Fruit fly (Drosophila melanogaster) whole organism, prepupa: ENCODE measurements around the gene CG2841.

ENCODE experiments used
- Blimp-1 ChIP-seq: fragments of 200-800 bp; sonication (Bioruptor generic); optimal IDR thresholded peaks from 3 replicates; lab custom pipeline; 2017; ENCODE audit warnings: missing biosample characterization, missing genetic modification characterization, mild to moderate bottlenecking, moderate library complexity, missing genetic modification reagents
- CG10631 ChIP-seq: fragments of 200-800 bp; sonication (Bioruptor generic); optimal IDR thresholded peaks from 2 replicates; lab custom pipeline; 2016; ENCODE audit warnings: missing biosample characterization, missing genetic modification characterization
- CG11294 ChIP-seq: fragments of 200-800 bp; sonication (Bioruptor generic); IDR thresholded peaks from 2 replicates; pipeline ENCODE4 v1.3.6; 2022; ENCODE audit warnings: missing biosample characterization, missing genetic modification characterization
- CG11762 ChIP-seq: fragments of 200-800 bp; sonication (Bioruptor generic); optimal IDR thresholded peaks from 3 replicates; lab custom pipeline; 2016; ENCODE audit warnings: missing biosample characterization, missing genetic modification characterization; ENCODE audit not compliant: insufficient read depth
- CG11902 ChIP-seq: fragments of 200-800 bp; sonication (Bioruptor generic); optimal IDR thresholded peaks from 3 replicates; lab custom pipeline; 2016; ENCODE audit warnings: missing biosample characterization, missing genetic modification characterization
- CG15336 ChIP-seq: fragments of 200-800 bp; sonication (Bioruptor generic); IDR thresholded peaks from 2 replicates; pipeline ENCODE4 v1.3.6; 2022; ENCODE audit warnings: missing biosample characterization, missing genetic modification characterization
- CG1621 ChIP-seq: fragments of 200-800 bp; sonication (Bioruptor generic); optimal IDR thresholded peaks from 3 replicates; lab custom pipeline; 2018; ENCODE audit warnings: missing biosample characterization, mild to moderate bottlenecking, missing genetic modification characterization
- CG16779 ChIP-seq: fragments of 200-800 bp; sonication (Bioruptor generic); optimal IDR thresholded peaks from 3 replicates; lab custom pipeline; 2017; ENCODE audit warnings: missing biosample characterization, mild to moderate bottlenecking, missing genetic modification characterization
- CG32006 ChIP-seq: fragments of 200-800 bp; sonication (Bioruptor generic); optimal IDR thresholded peaks from 3 replicates; lab custom pipeline; 2017; ENCODE audit warnings: missing biosample characterization, mild to moderate bottlenecking, missing genetic modification characterization
- CG34406 ChIP-seq: fragments of 200-800 bp; sonication (Bioruptor generic); optimal IDR thresholded peaks from 3 replicates; lab custom pipeline; 2016; ENCODE audit warnings: missing biosample characterization, missing genetic modification characterization
- CG3919 ChIP-seq: fragments of 200-800 bp; sonication (Bioruptor generic); optimal IDR thresholded peaks from 3 replicates; lab custom pipeline; 2016; ENCODE audit warnings: missing biosample characterization, missing genetic modification characterization
- CG4318 ChIP-seq: fragments of 200-800 bp; sonication (Bioruptor generic); optimal IDR thresholded peaks from 3 replicates; lab custom pipeline; 2017; ENCODE audit warnings: missing biosample characterization, mild to moderate bottlenecking, missing genetic modification characterization
- CG6163 ChIP-seq: fragments of 200-800 bp; sonication (Bioruptor generic); IDR thresholded peaks from 3 replicates; pipeline ENCODE4 v1.3.6; 2022; ENCODE audit warnings: missing biosample characterization, missing genetic modification characterization
- CG6808 ChIP-seq: fragments of 200-800 bp; sonication (Bioruptor generic); optimal IDR thresholded peaks from 3 replicates; lab custom pipeline; 2017; ENCODE audit warnings: missing biosample characterization, missing genetic modification characterization, mild to moderate bottlenecking, moderate library complexity, missing genetic modification reagents
- CG6854 ChIP-seq: fragments of 200-800 bp; sonication (Bioruptor generic); optimal IDR thresholded peaks from 2 replicates; lab custom pipeline; 2017; ENCODE audit warnings: missing biosample characterization, mild to moderate bottlenecking, missing genetic modification characterization
- CG7368 ChIP-seq: fragments of 200-800 bp; sonication (Bioruptor generic); optimal IDR thresholded peaks from 3 replicates; lab custom pipeline; 2016; ENCODE audit warnings: missing biosample characterization, missing genetic modification characterization
- CG8119 ChIP-seq: fragments of 200-800 bp; sonication (Bioruptor generic); IDR thresholded peaks from 3 replicates; pipeline ENCODE4 v1.3.6; 2022; ENCODE audit warnings: missing biosample characterization, missing genetic modification characterization
- CG8319 ChIP-seq: fragments of 200-800 bp; sonication (Bioruptor generic); optimal IDR thresholded peaks from 3 replicates; lab custom pipeline; 2016; ENCODE audit warnings: missing biosample characterization, missing genetic modification characterization
- CG8632 ChIP-seq: fragments of 200-800 bp; sonication (Bioruptor generic); optimal IDR thresholded peaks from 3 replicates; lab custom pipeline; 2016; ENCODE audit warnings: missing biosample characterization, missing genetic modification characterization
- CG9139 ChIP-seq: fragments of 200-800 bp; sonication (Bioruptor generic); optimal IDR thresholded peaks from 3 replicates; lab custom pipeline; 2017; ENCODE audit warnings: missing biosample characterization, mild to moderate bottlenecking, missing genetic modification characterization
- Eip78C ChIP-seq: fragments of 200-800 bp; sonication (Bioruptor generic); peaks from one replicate; lab custom pipeline; 2016; ENCODE audit warnings: missing biosample characterization, missing genetic modification characterization
- Eip93F ChIP-seq: fragments of 200-800 bp; sonication (Bioruptor generic); optimal IDR thresholded peaks from 2 replicates; lab custom pipeline; 2016; ENCODE audit warnings: missing biosample characterization, mild to moderate bottlenecking, missing genetic modification characterization
- Hr38 ChIP-seq: sonication (Bioruptor generic); optimal IDR thresholded peaks from 2 replicates; lab custom pipeline; 2016; ENCODE audit warnings: missing biosample characterization, missing genetic modification characterization
- Hr39 ChIP-seq: fragments of 200-800 bp; sonication (Bioruptor generic); optimal IDR thresholded peaks from 2 replicates; lab custom pipeline; 2016; ENCODE audit warnings: missing biosample characterization, missing genetic modification characterization
- Hr4 ChIP-seq: fragments of 200-800 bp; sonication (Bioruptor generic); optimal IDR thresholded peaks from 3 replicates; lab custom pipeline; 2016; ENCODE audit warnings: missing biosample characterization, missing genetic modification characterization
- Lpt ChIP-seq: fragments of 200-800 bp; sonication (Bioruptor generic); optimal IDR thresholded peaks from 3 replicates; lab custom pipeline; 2016; ENCODE audit warnings: missing biosample characterization, missing genetic modification characterization
- Met ChIP-seq: fragments of 200-800 bp; sonication (Bioruptor generic); optimal IDR thresholded peaks from 3 replicates; lab custom pipeline; 2016; ENCODE audit warnings: missing biosample characterization, missing genetic modification characterization
- OdsH ChIP-seq: fragments of 200-800 bp; sonication (Bioruptor generic); optimal IDR thresholded peaks from 3 replicates; lab custom pipeline; 2016; ENCODE audit warnings: missing biosample characterization, missing genetic modification characterization
- Smox ChIP-seq: fragments of 200-800 bp; sonication (Bioruptor generic); optimal IDR thresholded peaks from 3 replicates; lab custom pipeline; 2016; ENCODE audit warnings: missing biosample characterization, missing genetic modification characterization
- Sox14 ChIP-seq: fragments of 200-800 bp; sonication (Bioruptor generic); optimal IDR thresholded peaks from 3 replicates; lab custom pipeline; 2016; ENCODE audit warnings: missing biosample characterization, missing genetic modification characterization
- achi ChIP-seq: fragments of 200-800 bp; sonication (Bioruptor generic); optimal IDR thresholded peaks from 3 replicates; lab custom pipeline; 2016; ENCODE audit warnings: missing biosample characterization, missing genetic modification characterization
- cyc ChIP-seq: fragments of 200-800 bp; sonication (Bioruptor generic); optimal IDR thresholded peaks from 3 replicates; lab custom pipeline; 2016; ENCODE audit warnings: missing biosample characterization, missing genetic modification characterization
- dac ChIP-seq: fragments of 200-800 bp; sonication (Bioruptor generic); optimal IDR thresholded peaks from 2 replicates; lab custom pipeline; 2017; ENCODE audit warnings: missing biosample characterization, mild to moderate bottlenecking, missing genetic modification characterization
- dsx ChIP-seq: fragments of 200-800 bp; optimal IDR thresholded peaks from 3 replicates; lab custom pipeline; 2019; ENCODE audit warnings: missing biosample characterization, mild to moderate bottlenecking, missing genetic modification characterization, moderate library complexity; ENCODE audit not compliant: poor library complexity, severe bottlenecking
- eg ChIP-seq: fragments of 200-800 bp; sonication (Bioruptor generic); IDR thresholded peaks from 3 replicates; pipeline ENCODE4 v1.3.6; 2022; ENCODE audit warnings: missing biosample characterization, missing genetic modification characterization
- fd85E ChIP-seq: fragments of 200-800 bp; sonication (Bioruptor generic); optimal IDR thresholded peaks from 3 replicates; lab custom pipeline; 2016; ENCODE audit warnings: missing biosample characterization, missing genetic modification characterization
- fkh ChIP-seq: fragments of 200-800 bp; sonication (Bioruptor generic); optimal IDR thresholded peaks from 3 replicates; lab custom pipeline; 2017; ENCODE audit warnings: missing biosample characterization, mild to moderate bottlenecking, missing genetic modification characterization, moderate library complexity
- salr ChIP-seq, 2 experiments: fragments of 200-800 bp; sonication (Bioruptor generic); optimal IDR thresholded peaks; 3 replicates each; lab custom pipeline; 2016 to 2018; ENCODE audit warnings: missing biosample characterization in 2 of 2, missing genetic modification characterization in 2 of 2, mild to moderate bottlenecking in 1 of 2
- spab ChIP-seq: fragments of 200-800 bp; sonication (Bioruptor generic); optimal IDR thresholded peaks from 2 replicates; lab custom pipeline; 2017; ENCODE audit warnings: missing biosample characterization, mild to moderate bottlenecking, missing genetic modification characterization, missing genetic modification reagents
- ss ChIP-seq, 2 experiments: fragments of 200-800 bp; sonication (Bioruptor generic); optimal IDR thresholded peaks; 2 replicates in 1 of 2; 3 replicates in 1 of 2; lab custom pipeline; 2017 to 2018; ENCODE audit warnings: mild to moderate bottlenecking in 2 of 2, missing biosample characterization in 2 of 2, missing genetic modification characterization in 2 of 2, moderate library complexity in 1 of 2
- svp ChIP-seq: fragments of 200-800 bp; sonication (Bioruptor generic); peaks from one replicate; lab custom pipeline; 2016; ENCODE audit warnings: missing biosample characterization, missing genetic modification characterization
- vri ChIP-seq: fragments of 200-800 bp; sonication (Bioruptor generic); optimal IDR thresholded peaks from 3 replicates; lab custom pipeline; 2016; ENCODE audit warnings: missing biosample characterization, mild to moderate bottlenecking, missing genetic modification characterization

The CG2841 gene

dm6 chrX:2350228-2350564, 16.0 kb downstream of the CG2841 start (continued):
- TF ChIP-seq CG9139 (GFP tag; lab: Kevin White, UChicago) (no peak), CG7368 (GFP tag; lab: Kevin White, UChicago) (no peak), CG11762 (GFP tag; lab: Kevin White, UChicago) (no peak), CG6854 (GFP tag; lab: Kevin White, UChicago) (no peak), Hr4 (no peak), CG32006 (GFP tag; lab: Kevin White, UChicago) (no peak), Sox14 (no peak), Hr38 (no peak), Hr39 (peak; percentile 8), Smox (GFP tag; lab: Kevin White, UChicago) (no peak), fd85E (no peak), dsx (GFP tag; lab: Kevin White, UChicago) (no peak), fkh (no peak), eg (GFP tag; lab: Robert Waterston, UW) (peak; percentile 81), CG15336 (peak; percentile 68), CG1621 (no peak), CG8119 (GFP tag; lab: Robert Waterston, UW) (peak; percentile 27; the same call in 1 of the 3 replicates), CG11902 (GFP tag; lab: Kevin White, UChicago) (no peak), svp (GFP tag; lab: Kevin White, UChicago) (peak; percentile 36), CG8632 (GFP tag; lab: Kevin White, UChicago) (no peak), salr (GFP tag; optimal IDR thresholded peaks at IDR 0.05; lab: Kevin White, UChicago) (no peak), CG11294 (peak; percentile 43; the same call in 1 of the 2 replicates), Lpt (peak; percentile 15), CG3919 (no peak), Eip78C (GFP tag; lab: Kevin White, UChicago) (peak; percentile 27), CG10631 (GFP tag; lab: Kevin White, UChicago) (no peak), CG6808 (GFP tag; lab: Kevin White, UChicago) (no peak), achi (no peak), CG16779 (no peak), cyc (GFP tag; lab: Kevin White, UChicago) (no peak), CG6163 (GFP tag; lab: Robert Waterston, UW) (peak; percentile 60; the same call in 2 of the 3 replicates), spab (no peak), Met (GFP tag; lab: Kevin White, UChicago) (no peak), Blimp-1 (GFP tag; lab: Kevin White, UChicago) (no peak), CG4318 (GFP tag; lab: Kevin White, UChicago) (no peak), CG34406 (GFP tag; lab: Kevin White, UChicago) (no peak), CG8319 (GFP tag; lab: Kevin White, UChicago) (no peak), OdsH (no peak), dac (GFP tag; lab: Kevin White, UChicago) (no peak), Eip93F (GFP tag; lab: Kevin White, UChicago) (no peak), ss (GFP tag; optimal IDR thresholded peaks at IDR 0.05; lab: Kevin White, UChicago) (no peak)
- TF ChIP-seq, all 60 proteins: peak for 12

- TF ChIP-seq CG4318 (GFP tag; lab: Kevin White, UChicago) (no peak), Eip93F (GFP tag; lab: Kevin White, UChicago) (peak; percentile 7), svp (GFP tag; lab: Kevin White, UChicago) (peak; percentile 41), vri (peak; percentile 93)
Measured at dm6 chrX:2349510-2350227, 16.5 kb downstream of the CG2841 start.
